Fruit fly (Drosophila melanogaster) whole organism: Measurements from ENCODE around the gene Gcna.
A peak's percentile ranks its signal among the peaks of the same experiment; 100 is the strongest.

ENCODE experiments used
- CG8478 ChIP-seq: fragments of >200 bp; optimal IDR thresholded peaks from 2 replicates; lab custom pipeline; 2018; ENCODE audit warnings: inconsistent platforms
- Dll ChIP-seq: fragments of >200 bp; optimal IDR thresholded peaks from 2 replicates; lab custom pipeline; 2017
- EcR ChIP-seq, 2 experiments: fragments of >200 bp; optimal IDR thresholded peaks; 2 replicates each; lab custom pipeline; 2017; ENCODE audit warnings: missing biosample characterization in 2 of 2, missing genetic modification characterization in 2 of 2, missing genetic modification reagents in 2 of 2
- pan ChIP-seq: fragments of >200 bp; optimal IDR thresholded peaks from 2 replicates; lab custom pipeline; 2017
- psq ChIP-seq: fragments of >200 bp; optimal IDR thresholded peaks from 2 replicates; lab custom pipeline; 2017
- usp ChIP-seq: fragments of >200 bp; optimal IDR thresholded peaks from 2 replicates; lab custom pipeline; 2017; ENCODE audit warnings: missing biosample characterization, missing genetic modification characterization, mixed read lengths

Gcna gene

dm6 chrX:1828097-1828496, 37.5 kb downstream of the Gcna start:
- TF ChIP-seq EcR (GFP tag; optimal IDR thresholded peaks at IDR 0.05; lab: Kevin White, UChicago), result peak; percentile 39
- TF ChIP-seq CG8478, result no peak

- TF ChIP-seq usp (no peak), psq (lab: Kevin White, UChicago) (no peak), Dll (no peak), CG8478 (no peak), EcR (GFP tag; optimal IDR thresholded peaks at IDR 0.05; lab: Kevin White, UChicago) (peak; percentile 63 to 72), pan (lab: Kevin White, UChicago) (no peak)
Observed at dm6 chrX:1825912-1826862, 39.4 kb downstream of the Gcna start.

DNA sequence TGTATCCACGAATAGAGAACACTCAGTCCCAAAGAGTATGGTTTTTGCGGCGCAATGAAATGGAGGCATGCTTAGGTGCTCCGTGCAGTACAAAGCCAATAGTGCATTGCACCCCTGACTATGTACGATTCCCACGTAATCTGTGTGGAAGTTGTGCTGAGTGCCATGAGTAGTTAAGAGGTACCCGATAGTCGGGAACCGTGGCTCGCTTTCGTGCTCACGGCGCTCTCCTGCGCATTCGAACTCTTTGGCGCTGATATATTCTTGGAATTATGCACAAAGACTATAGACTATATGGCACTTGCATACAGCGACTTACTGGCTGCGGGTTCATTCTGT, 41.1 kb downstream of the Gcna start:
- TF ChIP-seq pan (lab: Kevin White, UChicago) (peak; percentile 94), EcR (GFP tag; optimal IDR thresholded peaks at IDR 0.05; lab: Kevin White, UChicago) (peak in 1 of 2 experiments; percentile 68), Dll (no peak)

- no peak for TF ChIP-seq psq (lab: Kevin White, UChicago)
- no peak for TF ChIP-seq CG8478
- no peak for TF ChIP-seq EcR (GFP tag; optimal IDR thresholded peaks at IDR 0.05; lab: Kevin White, UChicago)
- TF ChIP-seq Dll, result no peak
- no peak for TF ChIP-seq usp
Observed at dm6 chrX:1823883-1824609, 41.6 kb downstream of the Gcna start.

- TF ChIP-seq psq (lab: Kevin White, UChicago) (no peak), pan (lab: Kevin White, UChicago) (no peak), CG8478 (no peak), EcR (GFP tag; optimal IDR thresholded peaks at IDR 0.05; lab: Kevin White, UChicago) (no peak), Dll (no peak), usp (no peak)
Observed at dm6 chrX:1822281-1822680, 43.4 kb downstream of the Gcna start, which contains the start of gene CG14811. TSS of gene CG14811 (minus strand) at chrX:1822381.

- no peak for TF ChIP-seq usp
- TF ChIP-seq Dll, result no peak
- TF ChIP-seq CG8478, result no peak
- no peak for TF ChIP-seq EcR (GFP tag; optimal IDR thresholded peaks at IDR 0.05; lab: Kevin White, UChicago)
- no peak for TF ChIP-seq psq (lab: Kevin White, UChicago)
- TF ChIP-seq pan (lab: Kevin White, UChicago), result no peak
Observed at dm6 chrX:1821039-1821438, 44.6 kb downstream of the Gcna start.

- TF ChIP-seq Dll, result no peak
Observed at dm6 chrX:1820241-1820640, 45.4 kb downstream of the Gcna start, which contains the start of gene CG14810. TSS of gene CG14810 (minus strand) at chrX:1820341.

DNA sequence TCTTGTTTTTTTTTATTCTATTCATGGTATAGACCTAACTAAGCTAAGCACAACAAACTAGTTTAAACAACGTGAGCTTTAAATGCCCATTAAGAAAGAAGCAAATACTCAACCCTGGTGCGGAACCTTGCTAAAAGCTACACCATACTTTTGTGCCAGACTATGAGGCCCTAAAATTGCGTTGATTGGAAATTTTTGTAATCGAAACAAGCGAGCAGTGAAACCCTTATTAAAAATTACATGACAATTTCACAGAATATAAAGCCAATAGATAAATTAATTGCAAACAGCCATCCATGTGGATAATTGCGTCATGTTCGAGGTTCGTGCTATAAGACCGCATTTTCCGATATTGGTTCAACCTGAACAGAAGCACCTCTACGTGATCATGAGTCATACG, 46.6 kb downstream of the Gcna start:
- TF ChIP-seq EcR (GFP tag; optimal IDR thresholded peaks at IDR 0.05; lab: Kevin White, UChicago), result no peak
- TF ChIP-seq usp, result no peak
- TF ChIP-seq CG8478, result no peak
- no peak for TF ChIP-seq pan (lab: Kevin White, UChicago)
- no peak for TF ChIP-seq psq (lab: Kevin White, UChicago)
- TF ChIP-seq Dll, result no peak
